Fruit fly (Drosophila melanogaster): ENCODE results near the gene ogre.

- TF ChIP-seq tai (GFP tag; optimal IDR thresholded peaks at IDR 0.05) = no peak
- no peak for TF ChIP-seq Dfd (GFP tag; optimal IDR thresholded peaks at IDR 0.05)
- peak; percentile 54 for TF ChIP-seq psq (GFP tag; optimal IDR thresholded peaks at IDR 0.05)
- TF ChIP-seq lola (GFP tag; optimal IDR thresholded peaks at IDR 0.05) = no peak
- no peak for TF ChIP-seq Rel (GFP tag; optimal IDR thresholded peaks at IDR 0.05)
- TF ChIP-seq Rel (tag; optimal IDR thresholded peaks at IDR 0.05) = no peak
- no peak for TF ChIP-seq Hr78 (GFP tag; optimal IDR thresholded peaks at IDR 0.05)
- TF ChIP-seq Myc (optimal IDR thresholded peaks at IDR 0.05) = no peak
- TF ChIP-seq Hnf4 (GFP tag; optimal IDR thresholded peaks at IDR 0.05) = peak; percentile 46
- no peak for TF ChIP-seq Mio (GFP tag; optimal IDR thresholded peaks at IDR 0.05)
Observed at dm6 chrX:7001135-7001769, 10.1 kb upstream of the ogre start.
